Fruit fly (Drosophila melanogaster) whole organism, embryonic: ENCODE measurements around the gene CG6951.
A peak's percentile ranks its signal among the peaks of the same experiment; 100 is the strongest.

ENCODE experiments used
- Atf-2 ChIP-seq: fragments of 200-800 bp; sonication (Bioruptor generic); optimal IDR thresholded peaks from 2 replicates; lab custom pipeline; 2016; ENCODE audit warnings: missing biosample characterization, missing genetic modification characterization
- BtbVII ChIP-seq: fragments of 200-800 bp; sonication (Bioruptor generic); optimal IDR thresholded peaks from 3 replicates; lab custom pipeline; 2017; ENCODE audit warnings: missing biosample characterization, mild to moderate bottlenecking, missing genetic modification characterization
- CG13775 ChIP-seq: fragments of 200-800 bp; sonication (Bioruptor generic); optimal IDR thresholded peaks from 3 replicates; lab custom pipeline; 2017; ENCODE audit warnings: missing biosample characterization, mild to moderate bottlenecking, missing genetic modification characterization
- CG18599 ChIP-seq: fragments of 200-800 bp; sonication (Bioruptor generic); optimal IDR thresholded peaks from 3 replicates; lab custom pipeline; 2017; ENCODE audit warnings: missing biosample characterization, missing genetic modification characterization, mild to moderate bottlenecking, moderate library complexity, missing genetic modification reagents
- CG2199 ChIP-seq: fragments of 200-800 bp; sonication (Bioruptor generic); IDR thresholded peaks from 3 replicates; pipeline ENCODE4 v1.3.6; 2022; ENCODE audit warnings: missing biosample characterization, missing genetic modification characterization
- CG3281 ChIP-seq: fragments of 200-800 bp; sonication (Bioruptor generic); optimal IDR thresholded peaks from 3 replicates; lab custom pipeline; 2017; ENCODE audit warnings: missing biosample characterization, mild to moderate bottlenecking, missing genetic modification characterization
- CG34376 ChIP-seq: fragments of 200-800 bp; sonication (Bioruptor generic); optimal IDR thresholded peaks from 2 replicates; lab custom pipeline; 2018; ENCODE audit warnings: missing biosample characterization, mild to moderate bottlenecking, missing genetic modification characterization
- CG42726 ChIP-seq: fragments of 200-800 bp; sonication (Bioruptor generic); IDR thresholded peaks from 2 replicates; pipeline ENCODE4 v1.3.6; 2022; ENCODE audit warnings: missing biosample characterization, missing genetic modification characterization; ENCODE audit not compliant: partially characterized antibody
- CG7357 ChIP-seq: fragments of 200-800 bp; sonication (Bioruptor generic); IDR thresholded peaks from 3 replicates; pipeline ENCODE4 v1.3.6; 2022; ENCODE audit warnings: missing biosample characterization, missing genetic modification characterization
- CG9437 ChIP-seq: fragments of 200-800 bp; sonication (Bioruptor generic); optimal IDR thresholded peaks from 2 replicates; lab custom pipeline; 2018; ENCODE audit warnings: missing biosample characterization, mild to moderate bottlenecking, missing genetic modification characterization
- Dip3 ChIP-seq: fragments of 200-800 bp; sonication (Bioruptor generic); optimal IDR thresholded peaks from 3 replicates; lab custom pipeline; 2016; ENCODE audit warnings: missing biosample characterization, missing genetic modification characterization
- E2f1 ChIP-seq: fragments of 200-800 bp; sonication (Bioruptor generic); IDR thresholded peaks from 2 replicates; pipeline ENCODE4 v1.3.6; 2022; ENCODE audit warnings: missing biosample characterization, missing genetic modification characterization
- Ets97D ChIP-seq: fragments of 200-800 bp; sonication (Bioruptor generic); optimal IDR thresholded peaks from 3 replicates; lab custom pipeline; 2016; ENCODE audit warnings: missing biosample characterization, missing genetic modification characterization
- Fer1 ChIP-seq: fragments of 200-800 bp; sonication (Bioruptor generic); optimal IDR thresholded peaks from 2 replicates; lab custom pipeline; 2017; ENCODE audit warnings: missing biosample characterization, mild to moderate bottlenecking, missing genetic modification characterization
- GATAe ChIP-seq: fragments of 200-800 bp; sonication (Bioruptor generic); conservative IDR thresholded peaks from 2 replicates; pipeline ENCODE4 v1.3.6; 2022; ENCODE audit warnings: missing biosample characterization, missing genetic modification characterization
- Hey ChIP-seq: fragments of 200-800 bp; sonication (Bioruptor generic); optimal IDR thresholded peaks from 3 replicates; lab custom pipeline; 2018; ENCODE audit warnings: missing biosample characterization, mild to moderate bottlenecking, missing genetic modification characterization
- HmgZ ChIP-seq: fragments of 200-800 bp; sonication (Bioruptor generic); optimal IDR thresholded peaks from 2 replicates; lab custom pipeline; 2018; ENCODE audit warnings: missing biosample characterization, mild to moderate bottlenecking, missing genetic modification characterization
- Hr39 ChIP-seq: fragments of >200 bp; optimal IDR thresholded peaks from 2 replicates; lab custom pipeline; 2017
- Lim3 ChIP-seq: fragments of 200-800 bp; sonication (Bioruptor generic); IDR thresholded peaks from 2 replicates; pipeline ENCODE4 v1.3.6; 2022; ENCODE audit warnings: missing biosample characterization, missing genetic modification characterization
- Med ChIP-seq: fragments of 200-800 bp; sonication (Bioruptor generic); peaks from one replicate; lab custom pipeline; 2016; ENCODE audit warnings: missing biosample characterization, missing genetic modification characterization, mild to moderate bottlenecking, inconsistent platforms, moderate library complexity
- NK7.1 ChIP-seq: fragments of 200-800 bp; sonication (Bioruptor generic); optimal IDR thresholded peaks from 3 replicates; lab custom pipeline; 2016; ENCODE audit warnings: missing biosample characterization, missing genetic modification characterization
- Nf-YB ChIP-seq: fragments of 200-800 bp; sonication (Bioruptor generic); optimal IDR thresholded peaks from 3 replicates; lab custom pipeline; 2019; ENCODE audit warnings: missing biosample characterization, mild to moderate bottlenecking, missing genetic modification characterization, moderate library complexity
- Pdp1 ChIP-seq, 2 experiments: fragments of 200-800 bp; sonication (Bioruptor generic); optimal IDR thresholded peaks; 3 replicates each; lab custom pipeline; 2016; ENCODE audit warnings: missing biosample characterization in 2 of 2, missing genetic modification characterization in 2 of 2, mild to moderate bottlenecking in 1 of 2, moderate library complexity in 1 of 2
- Poxn ChIP-seq: fragments of 200-800 bp; sonication (Bioruptor generic); IDR thresholded peaks from 2 replicates; pipeline ENCODE4 v1.3.6; 2022; ENCODE audit warnings: missing biosample characterization, missing genetic modification characterization
- btn ChIP-seq: fragments of 200-800 bp; sonication (Bioruptor generic); optimal IDR thresholded peaks from 2 replicates; lab custom pipeline; 2016; ENCODE audit warnings: missing biosample characterization, missing genetic modification characterization
- caup ChIP-seq: fragments of 200-800 bp; sonication (Bioruptor generic); optimal IDR thresholded peaks from 3 replicates; lab custom pipeline; 2017; ENCODE audit warnings: missing biosample characterization, mild to moderate bottlenecking, missing genetic modification characterization, moderate library complexity; ENCODE audit not compliant: severe bottlenecking
- corto ChIP-seq: fragments of 200-800 bp; sonication (Bioruptor generic); optimal IDR thresholded peaks from 2 replicates; lab custom pipeline; 2016; ENCODE audit warnings: missing biosample characterization, mild to moderate bottlenecking, missing genetic modification characterization, moderate library complexity
- cwo ChIP-seq: fragments of 200-800 bp; sonication (Bioruptor generic); optimal IDR thresholded peaks from 3 replicates; lab custom pipeline; 2017; ENCODE audit warnings: missing biosample characterization, missing genetic modification characterization, mild to moderate bottlenecking, moderate library complexity, missing genetic modification reagents
- exex ChIP-seq: fragments of 200-800 bp; sonication (Bioruptor generic); optimal IDR thresholded peaks from 4 replicates; lab custom pipeline; 2018; ENCODE audit warnings: missing biosample characterization, mild to moderate bottlenecking, missing genetic modification characterization, moderate library complexity
- grn ChIP-seq: fragments of 200-800 bp; sonication (Bioruptor generic); optimal IDR thresholded peaks from 3 replicates; lab custom pipeline; 2017; ENCODE audit warnings: missing biosample characterization, missing genetic modification characterization
- gro ChIP-seq: fragments of 200-800 bp; sonication (Bioruptor generic); optimal IDR thresholded peaks from 2 replicates; lab custom pipeline; 2016; ENCODE audit warnings: missing biosample characterization, missing genetic modification characterization
- ken ChIP-seq: fragments of 200-800 bp; sonication (Bioruptor generic); IDR thresholded peaks from 3 replicates; pipeline ENCODE4 v1.3.6; 2022; ENCODE audit warnings: missing biosample characterization, missing genetic modification characterization
- kni ChIP-seq: fragments of 200-800 bp; sonication (Bioruptor generic); optimal IDR thresholded peaks from 3 replicates; lab custom pipeline; 2017; ENCODE audit warnings: mild to moderate bottlenecking, missing biosample characterization, missing genetic modification reagents, missing genetic modification characterization
- knrl ChIP-seq: fragments of 200-800 bp; sonication (Bioruptor generic); IDR thresholded peaks from 3 replicates; pipeline ENCODE4 v1.3.6; 2022; ENCODE audit warnings: missing biosample characterization, missing genetic modification characterization; ENCODE audit not compliant: partially characterized antibody
- mirr ChIP-seq: fragments of 200-800 bp; sonication (Bioruptor generic); optimal IDR thresholded peaks from 3 replicates; lab custom pipeline; 2018; ENCODE audit warnings: missing biosample characterization, mild to moderate bottlenecking, missing genetic modification characterization
- salm ChIP-seq: fragments of 200-800 bp; sonication (Bioruptor generic); optimal IDR thresholded peaks from 2 replicates; lab custom pipeline; 2018; ENCODE audit warnings: missing biosample characterization, mild to moderate bottlenecking, missing genetic modification characterization
- sd ChIP-seq: fragments of 200-800 bp; sonication (Bioruptor generic); optimal IDR thresholded peaks from 3 replicates; lab custom pipeline; 2018; ENCODE audit warnings: missing biosample characterization, mild to moderate bottlenecking, missing genetic modification characterization, moderate library complexity
- sug ChIP-seq: fragments of 200-800 bp; optimal IDR thresholded peaks from 2 replicates; lab custom pipeline; 2019; ENCODE audit warnings: missing biosample characterization, mild to moderate bottlenecking, missing genetic modification characterization, moderate library complexity
- vnd ChIP-seq: fragments of 200-800 bp; sonication (Bioruptor generic); IDR thresholded peaks from 3 replicates; pipeline ENCODE4 v1.3.6; 2022; ENCODE audit warnings: missing biosample characterization, missing genetic modification characterization; ENCODE audit not compliant: partially characterized antibody

Gene CG6951

DNA sequence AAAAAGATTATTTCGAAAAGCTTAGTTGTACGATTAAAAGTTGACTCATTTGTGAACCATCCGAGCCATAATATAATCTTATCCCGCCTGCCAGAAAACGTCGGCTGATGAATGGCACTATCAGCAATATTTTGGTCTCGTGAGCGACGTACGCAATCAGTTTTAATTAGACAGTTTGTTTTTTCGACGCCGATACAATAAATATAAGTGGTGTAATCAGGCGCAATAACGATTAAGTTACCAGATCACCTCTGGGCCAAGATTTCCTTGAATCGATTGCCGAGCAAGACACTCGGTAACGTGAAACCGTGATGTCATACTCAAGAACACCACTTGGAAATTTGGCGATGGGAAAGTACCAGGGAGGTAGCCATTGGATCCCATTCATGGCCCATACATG is 32.0 kb upstream of the CG6951 start:
- TF ChIP-seq vnd (GFP tag; lab: Robert Waterston, UW) (0 out of 3 replicates have a peak, but pooled peaks have one; percentile 12), grn (peak; percentile 96), ken (GFP tag; lab: Robert Waterston, UW) (no peak), Nf-YB (no peak), GATAe (GFP tag; lab: Robert Waterston, UW) (peak; percentile 59), sug (tag; lab: Kevin White, UChicago) (peak; percentile 90), cwo (GFP tag; lab: Kevin White, UChicago) (peak; percentile 99), salm (tag; lab: Kevin White, UChicago) (peak; percentile 34), gro (GFP tag; lab: Kevin White, UChicago) (peak; percentile 74), Ets97D (no peak), Lim3 (GFP tag; lab: Robert Waterston, UW) (peak; percentile 70; the same call in 1 of the 2 replicates), HmgZ (tag; lab: Kevin White, UChicago) (peak; percentile 9), Atf-2 (no peak), CG18599 (GFP tag; lab: Kevin White, UChicago) (peak; percentile 24), btn (no peak), Poxn (GFP tag; lab: Robert Waterston, UW) (no peak), CG7357 (no peak), Hey (tag; lab: Kevin White, UChicago) (peak; percentile 75), BtbVII (peak; percentile 23), caup (GFP tag; lab: Kevin White, UChicago) (peak; percentile 37), exex (tag; lab: Kevin White, UChicago) (peak; percentile 100), CG13775 (GFP tag; lab: Kevin White, UChicago) (no peak), Hr39 (lab: Kevin White, UChicago) (no peak), NK7.1 (GFP tag; lab: Kevin White, UChicago) (no peak), Med (GFP tag; lab: Kevin White, UChicago) (peak; percentile 2), Fer1 (peak; percentile 3), CG34376 (GFP tag; lab: Kevin White, UChicago) (peak; percentile 90), Dip3 (no peak), mirr (GFP tag; lab: Kevin White, UChicago) (peak; percentile 98), CG3281 (no peak), E2f1 (GFP tag; lab: Robert Waterston, UW) (no peak), knrl (GFP tag; lab: Robert Waterston, UW) (no peak), Pdp1 (GFP tag; optimal IDR thresholded peaks at IDR 0.05; lab: Kevin White, UChicago) (peak in 1 of 2 experiments; percentile 76), kni (no peak), sd (tag; lab: Kevin White, UChicago) (peak; percentile 84), CG9437 (GFP tag; lab: Kevin White, UChicago) (no peak), corto (no peak)

DNA sequence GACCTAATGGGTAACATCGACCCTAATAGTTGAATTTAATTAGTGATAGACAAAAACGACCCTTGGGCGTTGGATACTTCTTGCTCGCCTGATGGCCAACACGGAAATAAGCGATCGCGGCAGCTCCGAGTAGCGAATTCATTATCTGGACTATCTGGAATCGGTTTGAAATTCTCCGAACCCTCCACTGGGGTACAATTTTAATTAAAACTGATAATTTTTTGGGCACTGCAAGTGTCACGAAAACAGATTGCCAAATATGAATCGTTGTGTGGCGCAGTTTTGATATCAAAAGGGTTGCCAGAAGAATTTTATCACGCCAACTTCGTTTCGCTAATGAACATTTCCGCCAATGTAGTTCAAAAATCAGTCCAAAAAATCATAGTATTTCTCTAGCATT is 31.2 kb upstream of the CG6951 start:
- TF ChIP-seq mirr (GFP tag; lab: Kevin White, UChicago): peak; percentile 76
- no peak for TF ChIP-seq CG2199 (GFP tag; lab: Robert Waterston, UW)
- TF ChIP-seq exex (tag; lab: Kevin White, UChicago): peak; percentile 72
- no peak for TF ChIP-seq CG42726 (GFP tag; lab: Robert Waterston, UW)
- TF ChIP-seq sug (tag; lab: Kevin White, UChicago): peak; percentile 20
- TF ChIP-seq sd (tag; lab: Kevin White, UChicago): peak; percentile 24
